Worm (Caenorhabditis elegans) whole organism, young adult: ENCODE results near the gene C06A1.3.

Experiments
- B0336.3 ChIP-seq: fragments of 200-800 bp; sonication (Bioruptor generic); IDR thresholded peaks from 2 replicates; pipeline ENCODE4 v1.3.6; 2022; ENCODE audit warnings: missing genetic modification characterization, missing compliant biosample characterization
- F22D6.2 ChIP-seq: sonication (generic microtip); optimal IDR thresholded peaks from 2 replicates; lab custom pipeline; 2016; ENCODE audit warnings: mild to moderate bottlenecking, missing genetic modification characterization, missing compliant biosample characterization
- F33H1.4 ChIP-seq: fragments of 200-800 bp; sonication (Bioruptor generic); IDR thresholded peaks from 2 replicates; pipeline ENCODE4 v1.3.6; 2022; ENCODE audit warnings: missing genetic modification reagents, missing genetic modification characterization, missing compliant biosample characterization
- F49E8.2 ChIP-seq: sonication (generic microtip); optimal IDR thresholded peaks from 3 replicates; lab custom pipeline; 2017; ENCODE audit warnings: missing genetic modification characterization, mild to moderate bottlenecking, missing compliant biosample characterization, antibody characterized with exemption, moderate library complexity; ENCODE audit not compliant: insufficient read depth
- K11D2.4 ChIP-seq: fragments of 200-800 bp; sonication (Bioruptor generic); IDR thresholded peaks from 2 replicates; pipeline ENCODE4 v1.3.6; 2022; ENCODE audit warnings: missing genetic modification reagents, missing genetic modification characterization, missing compliant biosample characterization
- T26A5.8 ChIP-seq: sonication (generic microtip); optimal IDR thresholded peaks from 2 replicates; lab custom pipeline; 2016; ENCODE audit warnings: missing genetic modification characterization, missing compliant biosample characterization
- Y53G8AR.9 ChIP-seq: fragments of 200-800 bp; sonication (Bioruptor generic); conservative IDR thresholded peaks from 2 replicates; pipeline ENCODE4 v1.3.6; 2022; ENCODE audit warnings: missing genetic modification reagents, missing genetic modification characterization, missing compliant biosample characterization
- Y56A3A.18 ChIP-seq: fragments of 200-800 bp; sonication (Bioruptor generic); IDR thresholded peaks from 2 replicates; pipeline ENCODE4 v1.3.6; 2022; ENCODE audit warnings: missing genetic modification reagents, missing genetic modification characterization, missing compliant biosample characterization
- Y95B8A.8 ChIP-seq: fragments of 200-800 bp; sonication (Bioruptor generic); IDR thresholded peaks from 2 replicates; pipeline ENCODE4 v1.3.6; 2022; ENCODE audit warnings: missing genetic modification reagents, missing genetic modification characterization, missing compliant biosample characterization
- ama-1 ChIP-seq, 3 experiments: fragments of 150-350 bp in 1 of 3; sonication (generic microtip) in 2 of 3; optimal IDR thresholded peaks; 2 replicates each; lab custom pipeline; 2014 to 2018; ENCODE audit warnings: missing biosample characterization in 2 of 3, missing genetic modification characterization in 2 of 3, missing genetic modification reagents in 2 of 3
- atf-7 ChIP-seq: sonication (generic microtip); optimal IDR thresholded peaks from 2 replicates; lab custom pipeline; 2017; ENCODE audit warnings: mild to moderate bottlenecking, missing genetic modification characterization, missing compliant biosample characterization
- cebp-2 ChIP-seq: fragments of 200-800 bp; sonication (Bioruptor generic); IDR thresholded peaks from 2 replicates; pipeline ENCODE4 v1.3.6; 2022; ENCODE audit warnings: missing genetic modification characterization, missing compliant biosample characterization
- ceh-100 ChIP-seq: fragments of 200-800 bp; sonication (Bioruptor generic); IDR thresholded peaks from 2 replicates; pipeline ENCODE4 v1.3.6; 2022; ENCODE audit warnings: missing genetic modification reagents, missing genetic modification characterization, missing compliant biosample characterization
- ceh-91 ChIP-seq: fragments of 200-800 bp; sonication (Bioruptor generic); IDR thresholded peaks from 2 replicates; pipeline ENCODE4 v1.3.6; 2022; ENCODE audit warnings: missing genetic modification reagents, missing genetic modification characterization, missing compliant biosample characterization
- chd-7 ChIP-seq: sonication (generic microtip); optimal IDR thresholded peaks from 2 replicates; lab custom pipeline; 2016; ENCODE audit warnings: mild to moderate bottlenecking, missing genetic modification characterization, moderate library complexity, missing compliant biosample characterization
- dpff-1 ChIP-seq: sonication (generic microtip); optimal IDR thresholded peaks from 2 replicates; lab custom pipeline; 2017; ENCODE audit warnings: mild to moderate bottlenecking, missing genetic modification characterization, missing compliant biosample characterization
- ekl-4 ChIP-seq: fragments of 200-800 bp; sonication (Bioruptor generic); IDR thresholded peaks from 2 replicates; pipeline ENCODE4 v1.3.6; 2022; ENCODE audit warnings: missing genetic modification reagents, missing genetic modification characterization, missing compliant biosample characterization
- hmg-1.2 ChIP-seq: fragments of 200-800 bp; sonication (Bioruptor generic); IDR thresholded peaks from 2 replicates; pipeline ENCODE4 v1.3.6; 2022; ENCODE audit warnings: missing genetic modification reagents, missing genetic modification characterization, missing compliant biosample characterization
- hsf-1 ChIP-seq: fragments of 200-800 bp; sonication (Bioruptor generic); IDR thresholded peaks from 2 replicates; pipeline ENCODE4 v1.3.6; 2022; ENCODE audit warnings: missing genetic modification reagents, missing genetic modification characterization, missing compliant biosample characterization
- madf-6 ChIP-seq: fragments of 200-800 bp; sonication (Bioruptor generic); IDR thresholded peaks from 2 replicates; pipeline ENCODE4 v1.3.6; 2022; ENCODE audit warnings: missing genetic modification reagents, missing genetic modification characterization, missing compliant biosample characterization
- mcd-1 ChIP-seq: fragments of 200-800 bp; sonication (Bioruptor generic); IDR thresholded peaks from 2 replicates; pipeline ENCODE4 v1.3.6; 2022; ENCODE audit warnings: missing genetic modification reagents, missing genetic modification characterization, missing compliant biosample characterization
- mes-4 ChIP-seq: sonication (generic microtip); optimal IDR thresholded peaks from 2 replicates; lab custom pipeline; 2016; ENCODE audit warnings: missing genotype, missing genetic modification characterization, missing compliant biosample characterization
- mxl-1 ChIP-seq: sonication (generic microtip); optimal IDR thresholded peaks from 2 replicates; lab custom pipeline; 2016; ENCODE audit warnings: missing genetic modification characterization, missing compliant biosample characterization
- nfya-1 ChIP-seq: sonication (generic microtip); optimal IDR thresholded peaks from 2 replicates; lab custom pipeline; 2017; ENCODE audit warnings: antibody characterized with exemption, missing compliant biosample characterization, missing genetic modification characterization, borderline replicate concordance; ENCODE audit not compliant: insufficient read depth
- nfyb-1 ChIP-seq: fragments of 200-800 bp; sonication (Bioruptor generic); IDR thresholded peaks from 2 replicates; pipeline ENCODE4 v1.3.6; 2022; ENCODE audit warnings: missing genetic modification reagents, missing genetic modification characterization, missing compliant biosample characterization
- nhr-179 ChIP-seq: sonication (generic microtip); optimal IDR thresholded peaks from 2 replicates; lab custom pipeline; 2016; ENCODE audit warnings: mild to moderate bottlenecking, missing genetic modification characterization, missing compliant biosample characterization
- nhr-90 ChIP-seq: sonication (generic microtip); optimal IDR thresholded peaks from 2 replicates; lab custom pipeline; 2016; ENCODE audit warnings: missing genotype, mild to moderate bottlenecking, missing genetic modification characterization, missing compliant biosample characterization
- pbrm-1 ChIP-seq: fragments of 200-800 bp; sonication (Bioruptor generic); IDR thresholded peaks from 2 replicates; pipeline ENCODE4 v1.3.6; 2022; ENCODE audit warnings: missing genetic modification reagents, missing genetic modification characterization, missing compliant biosample characterization
- pha-4 ChIP-seq: fragments of 150-350 bp; sonication (generic microtip); optimal IDR thresholded peaks from 2 replicates; lab custom pipeline; 2014; ENCODE audit warnings: missing biosample characterization, missing genetic modification reagents, missing genetic modification characterization
- rcor-1 ChIP-seq: fragments of 200-800 bp; sonication (Bioruptor generic); IDR thresholded peaks from 2 replicates; pipeline ENCODE4 v1.3.6; 2022; ENCODE audit warnings: missing genetic modification reagents, missing genetic modification characterization, missing compliant biosample characterization
- repo-1 ChIP-seq: sonication (generic microtip); optimal IDR thresholded peaks from 2 replicates; lab custom pipeline; 2017; ENCODE audit warnings: mild to moderate bottlenecking, missing genetic modification characterization, missing compliant biosample characterization
- rpc-1 ChIP-seq, 2 experiments: fragments of 150-350 bp in 1 of 2; sonication (generic microtip) in 1 of 2; optimal IDR thresholded peaks; 2 replicates each; lab custom pipeline; 2014 to 2018; ENCODE audit warnings: missing biosample characterization in 1 of 2, missing genetic modification characterization in 1 of 2, missing genetic modification reagents in 1 of 2, missing genotype in 1 of 2
- snpc-1.1 ChIP-seq: sonication (generic microtip); optimal IDR thresholded peaks from 2 replicates; lab custom pipeline; 2017; ENCODE audit warnings: missing genetic modification characterization, mild to moderate bottlenecking, missing compliant biosample characterization, antibody characterized with exemption, moderate library complexity, missing genotype, missing genetic modification reagents; ENCODE audit not compliant: insufficient read depth
- tbp1 ChIP-seq: fragments of 200-800 bp; sonication (Bioruptor generic); optimal IDR thresholded peaks from 2 replicates; lab custom pipeline; 2018; ENCODE audit warnings: mild to moderate bottlenecking, missing genetic modification characterization, missing compliant biosample characterization
- tlf-1 ChIP-seq: fragments of 200-800 bp; sonication (Bioruptor generic); optimal IDR thresholded peaks from 2 replicates; lab custom pipeline; 2018; ENCODE audit warnings: mild to moderate bottlenecking, missing genetic modification characterization, missing compliant biosample characterization
- unc-130 ChIP-seq: sonication (generic microtip); optimal IDR thresholded peaks from 2 replicates; lab custom pipeline; 2016; ENCODE audit warnings: missing genetic modification reagents, missing genetic modification characterization, missing compliant biosample characterization
- zfh-2 ChIP-seq: fragments of 200-800 bp; sonication (Bioruptor generic); conservative IDR thresholded peaks from 2 replicates; pipeline ENCODE4 v1.3.6; 2022; ENCODE audit warnings: missing genetic modification reagents, missing genetic modification characterization, missing compliant biosample characterization
- zim-3 ChIP-seq: sonication (generic microtip); optimal IDR thresholded peaks from 2 replicates; lab custom pipeline; 2017; ENCODE audit warnings: mild to moderate bottlenecking, missing genetic modification characterization, moderate library complexity, missing compliant biosample characterization
- ztf-25 ChIP-seq: fragments of 200-800 bp; sonication (Bioruptor generic); IDR thresholded peaks from 2 replicates; pipeline ENCODE4 v1.3.6; 2022; ENCODE audit warnings: missing genetic modification reagents, missing genetic modification characterization, missing compliant biosample characterization
- ztf-28 ChIP-seq: fragments of 200-800 bp; sonication (Bioruptor generic); IDR thresholded peaks from 2 replicates; pipeline ENCODE4 v1.3.6; 2022; ENCODE audit warnings: missing genetic modification reagents, missing genetic modification characterization, missing compliant biosample characterization
- ztf-3 ChIP-seq: fragments of 200-800 bp; sonication (Bioruptor generic); optimal IDR thresholded peaks from 2 replicates; lab custom pipeline; 2018; ENCODE audit warnings: mild to moderate bottlenecking, missing genetic modification characterization, missing compliant biosample characterization
- ztf-6 ChIP-seq: fragments of 200-800 bp; sonication (Bioruptor generic); IDR thresholded peaks from 2 replicates; pipeline ENCODE4 v1.3.6; 2022; ENCODE audit warnings: missing genetic modification reagents, missing genetic modification characterization, missing compliant biosample characterization

The C06A1.3 gene

DNA sequence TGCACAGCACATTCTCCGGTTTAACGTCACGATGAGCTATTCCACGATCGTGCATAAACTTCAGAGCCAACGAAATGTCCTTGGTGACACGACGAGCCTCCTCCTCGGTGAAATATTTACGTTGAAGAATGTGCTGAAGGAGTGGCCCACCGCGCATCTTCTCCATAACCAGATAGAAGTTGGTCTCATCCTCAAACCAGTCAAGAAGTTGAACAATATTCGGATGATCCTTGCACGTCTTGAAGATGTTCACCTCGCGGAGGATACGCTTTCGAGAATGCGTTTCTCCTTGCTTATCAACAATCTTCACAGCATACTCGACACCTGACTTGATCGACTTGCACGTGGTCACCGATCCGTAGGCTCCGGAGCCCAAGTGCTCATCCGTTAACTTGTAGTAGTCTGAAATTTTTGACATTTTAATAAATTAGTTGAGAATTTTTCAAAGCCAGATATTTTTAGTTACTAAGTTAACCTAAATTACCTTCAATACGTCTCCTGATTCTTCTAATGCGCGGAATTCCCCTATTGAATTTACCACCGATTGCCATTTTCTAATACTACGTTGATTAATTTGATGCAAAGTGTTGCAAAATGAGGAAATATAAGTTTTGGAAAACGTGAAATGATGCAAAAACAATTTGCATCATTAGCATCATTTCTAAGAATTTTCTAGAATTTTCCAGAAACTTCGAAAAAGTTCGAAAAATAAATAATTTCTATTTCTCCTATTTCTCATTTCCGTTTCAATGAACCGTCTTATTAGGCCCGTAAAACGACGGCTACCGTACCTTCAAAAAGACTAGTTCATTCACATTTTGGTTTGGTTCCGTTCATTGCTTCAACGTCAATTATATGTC lies 25.9 kb upstream of the C06A1.3 start (continued):
- TF ChIP-seq hsf-1 (GFP tag; lab: Robert Waterston, UW) (peak; percentile 85), mes-4 (tag; lab: Kevin White, UChicago) (no peak), zfh-2 (GFP tag; lab: Robert Waterston, UW) (peak; percentile 52), Y53G8AR.9 (GFP tag; lab: Robert Waterston, UW) (peak; percentile 32; the same call in 1 of the 2 replicates), ceh-100 (GFP tag; lab: Robert Waterston, UW) (0 out of 2 replicates have a peak, but pooled peaks have one; percentile 8), cebp-2 (0 out of 2 replicates have a peak, but pooled peaks have one; percentile 24), nhr-90 (peak; percentile 35), pbrm-1 (peak; percentile 59; the same call in 1 of the 2 replicates), B0336.3 (GFP tag; lab: Robert Waterston, UW) (peak; percentile 3; the same call in 1 of the 2 replicates), tlf-1 (GFP tag; lab: Kevin White, UChicago) (peak; percentile 39), unc-130 (no peak), hmg-1.2 (GFP tag; lab: Robert Waterston, UW) (peak; percentile 18; the same call in 1 of the 2 replicates), chd-7 (tag; lab: Kevin White, UChicago) (peak; percentile 17), nfyb-1 (GFP tag; lab: Robert Waterston, UW) (peak; percentile 73), repo-1 (peak; percentile 73)

DNA sequence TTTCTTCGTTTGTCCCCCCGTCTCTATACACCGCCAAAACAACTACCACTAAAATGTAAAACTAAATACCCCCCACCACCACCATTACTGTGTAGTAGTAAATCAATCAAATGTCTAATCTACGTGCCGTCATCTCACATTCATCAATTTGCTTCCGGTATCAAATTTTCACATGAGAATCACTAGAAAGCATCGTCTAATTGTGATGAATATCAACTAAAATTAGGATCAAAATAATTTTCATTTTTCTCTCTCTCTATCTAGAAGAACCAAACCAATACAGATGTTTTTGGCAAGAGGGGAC lies 25.3 kb upstream of the C06A1.3 start:
- TF ChIP-seq mcd-1: no peak
- TF ChIP-seq F22D6.2 (tag; lab: Kevin White, UChicago): no peak
- 0 out of 2 replicates have a peak, but pooled peaks have one; percentile 7 for TF ChIP-seq nfyb-1 (GFP tag; lab: Robert Waterston, UW)
- TF ChIP-seq tbp1 (GFP tag; lab: Kevin White, UChicago): no peak
- no peak for TF ChIP-seq F49E8.2 (tag; lab: Kevin White, UChicago)
- TF ChIP-seq pha-4 (tag; lab: Kevin White, UChicago): peak; percentile 30
- no peak for TF ChIP-seq zim-3 (tag; lab: Kevin White, UChicago)
- no peak for TF ChIP-seq dpff-1 (tag; lab: Kevin White, UChicago)
- 0 out of 2 replicates have a peak, but pooled peaks have one; percentile 10 for TF ChIP-seq Y95B8A.8 (GFP tag; lab: Robert Waterston, UW)
- TF ChIP-seq, all 124 proteins: peak for 3

DNA sequence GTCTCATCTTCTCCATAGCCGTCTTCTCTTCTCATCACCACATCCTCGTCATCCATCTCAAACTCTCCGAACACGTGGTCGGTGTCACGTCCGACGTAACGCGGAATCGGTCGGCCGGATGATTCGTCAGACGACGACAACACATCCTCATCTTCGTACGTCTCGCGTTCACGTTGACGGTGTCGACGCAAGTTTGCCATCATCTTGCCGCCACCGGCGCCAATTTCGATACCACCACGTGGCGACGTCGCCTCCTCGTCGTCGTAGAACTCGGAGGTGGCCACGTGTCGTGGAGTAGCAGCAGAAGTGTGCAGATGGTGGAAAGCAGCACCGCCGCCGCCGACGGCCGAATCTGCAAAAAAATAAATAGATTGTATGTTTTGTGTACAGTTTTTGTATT lies 24.8 kb upstream of the C06A1.3 start:
- TF ChIP-seq Y95B8A.8 (GFP tag; lab: Robert Waterston, UW) (peak; percentile 77; the same call in 1 of the 2 replicates), F33H1.4 (no peak; the same call in 1 of the 2 replicates), chd-7 (tag; lab: Kevin White, UChicago) (peak; percentile 51), B0336.3 (GFP tag; lab: Robert Waterston, UW) (peak; percentile 66; the same call in 1 of the 2 replicates), ceh-100 (GFP tag; lab: Robert Waterston, UW) (no peak), madf-6 (no peak), T26A5.8 (tag; lab: Kevin White, UChicago) (no peak), ztf-6 (GFP tag; lab: Robert Waterston, UW) (no peak), ztf-3 (GFP tag; lab: Kevin White, UChicago) (peak; percentile 35), ztf-28 (GFP tag; lab: Robert Waterston, UW) (peak; percentile 66; the same call in 1 of the 2 replicates), ztf-25 (GFP tag; lab: Robert Waterston, UW) (no peak), ceh-91 (no peak), atf-7 (tag; lab: Kevin White, UChicago) (peak; percentile 77), snpc-1.1 (tag; lab: Kevin White, UChicago) (no peak), nhr-179 (tag; lab: Kevin White, UChicago) (no peak), K11D2.4 (GFP tag; lab: Robert Waterston, UW) (peak; percentile 63; the same call in 1 of the 2 replicates), tbp1 (GFP tag; lab: Kevin White, UChicago) (no peak), nfya-1 (tag; lab: Kevin White, UChicago) (no peak), Y56A3A.18 (GFP tag; lab: Robert Waterston, UW) (no peak), ekl-4 (GFP tag; lab: Robert Waterston, UW) (peak; percentile 50; the same call in 1 of the 2 replicates), Y53G8AR.9 (GFP tag; lab: Robert Waterston, UW) (0 out of 2 replicates have a peak, but pooled peaks have one; percentile 12), rcor-1 (GFP tag; lab: Robert Waterston, UW) (no peak), ama-1 (optimal IDR thresholded peaks at IDR 0.05; lab: Kevin White, UChicago) (peak; percentile 62), ama-1 (GFP tag; optimal IDR thresholded peaks at IDR 0.05; lab: Kevin White, UChicago) (no peak), pha-4 (tag; lab: Kevin White, UChicago) (no peak), rpc-1 (optimal IDR thresholded peaks at IDR 0.05; lab: Kevin White, UChicago) (no peak), rpc-1 (tag; optimal IDR thresholded peaks at IDR 0.05; lab: Kevin White, UChicago) (no peak), mxl-1 (no peak)
